Worm (Caenorhabditis elegans): ENCODE data around the gene ace-1.
A peak's percentile ranks its signal among the peaks of the same experiment; 100 is the strongest.

Gene ace-1

DNA sequence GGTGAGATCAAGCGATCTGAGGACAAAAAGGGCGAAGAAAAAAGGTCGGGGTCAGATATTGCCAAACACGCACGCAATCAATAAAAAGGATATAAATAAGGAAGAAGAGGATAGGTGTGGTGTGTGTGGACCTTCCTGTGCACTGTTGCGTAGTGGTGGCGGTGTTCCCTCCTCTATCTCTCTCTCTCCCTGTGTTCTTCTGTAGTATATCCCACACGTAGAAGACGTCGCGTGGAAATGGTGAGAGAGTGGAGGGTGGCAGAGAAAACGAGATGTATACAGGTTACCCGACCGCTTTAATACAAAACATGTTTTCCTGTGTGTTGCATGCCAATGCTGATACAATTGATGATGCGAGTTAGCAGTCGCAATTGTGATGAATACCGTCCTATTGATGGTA lies 47.5 kb downstream of the ace-1 start:
- TF ChIP-seq dox-1 (GFP tag; IDR thresholded peaks at IDR 0.05): 0 out of 2 replicates have a peak, but pooled peaks have one; percentile 23
- no peak for TF ChIP-seq snpc-1.1 (tag; optimal IDR thresholded peaks at IDR 0.05; ENCODE audit: insufficient read depth)
- 0 out of 2 replicates have a peak, but pooled peaks have one; percentile 16 for TF ChIP-seq pbrm-1 (GFP tag; IDR thresholded peaks at IDR 0.05)

ce11 chrX:16416790-16417330 lies 49.8 kb downstream of the ace-1 start, which contains the start of gene eat-17:
eat-17 (minus strand) TSS chrX:16416840.
- TF ChIP-seq zfh-2 (GFP tag; conservative IDR thresholded peaks at IDR 0.05) (peak; percentile 88), athp-1 (tag; optimal IDR thresholded peaks at IDR 0.05) (no peak), tlf-1 (GFP tag; optimal IDR thresholded peaks at IDR 0.05) (no peak), egrh-3 (GFP tag; IDR thresholded peaks at IDR 0.05) (no peak; the same call in 1 of the 2 replicates), aptf-3 (GFP tag; IDR thresholded peaks at IDR 0.05) (0 out of 2 replicates have a peak, but pooled peaks have one; percentile 19), F10E7.11 (tag; optimal IDR thresholded peaks at IDR 0.05) (no peak)

DNA sequence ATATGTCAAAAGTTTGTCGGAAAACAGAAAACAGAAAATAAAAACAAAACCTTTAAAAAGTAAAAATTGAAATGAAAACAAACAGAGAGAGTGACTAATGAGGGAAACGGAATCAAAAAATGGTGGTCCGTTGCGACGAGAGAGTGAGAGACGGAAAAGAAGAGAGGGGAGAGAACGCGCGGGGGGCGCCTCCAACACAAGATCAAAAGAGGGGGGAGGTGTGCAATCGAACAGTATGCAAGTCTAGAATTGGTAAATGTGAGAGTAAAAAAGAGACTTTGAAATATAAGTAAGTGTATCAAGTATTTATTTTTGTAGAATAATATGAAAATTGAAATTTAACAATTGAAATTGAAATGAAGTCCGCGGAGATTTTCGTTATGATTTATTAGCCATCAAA lies 51.3 kb downstream of the ace-1 start:
- TF ChIP-seq egrh-3 (GFP tag; IDR thresholded peaks at IDR 0.05): 0 out of 2 replicates have a peak, but pooled peaks have one; percentile 19
- no peak for TF ChIP-seq attf-6 (GFP tag; IDR thresholded peaks at IDR 0.05)
- TF ChIP-seq F55B11.4 (tag; optimal IDR thresholded peaks at IDR 0.05; ENCODE audit: borderline replicate concordance, insufficient read depth): no peak
- TF ChIP-seq madf-3 (GFP tag; IDR thresholded peaks at IDR 0.05): no peak
- TF ChIP-seq efl-1 (GFP tag; optimal IDR thresholded peaks at IDR 0.05): peak; percentile 75
- TF ChIP-seq madf-8 (GFP tag; conservative IDR thresholded peaks at IDR 0.05): peak; percentile 70
- no peak for TF ChIP-seq ceh-27 (GFP tag; optimal IDR thresholded peaks at IDR 0.05)
- TF ChIP-seq dpl-1 (GFP tag; optimal IDR thresholded peaks at IDR 0.05): peak; percentile 28
- TF ChIP-seq nhr-80 (tag; optimal IDR thresholded peaks at IDR 0.05): no peak

All from whole organism, young adult.